Worm (Caenorhabditis elegans) whole organism, late embryonic: Measurements from ENCODE around the gene nhr-185.

Source experiments
- dve-1 ChIP-seq: sonication (generic microtip); optimal IDR thresholded peaks from 2 replicates; lab custom pipeline; 2017; ENCODE audit warnings: antibody characterized with exemption, mild to moderate bottlenecking, missing genetic modification characterization, missing compliant biosample characterization
- rnt-1 ChIP-seq: sonication (generic microtip); optimal IDR thresholded peaks from 2 replicates; lab custom pipeline; 2016; ENCODE audit warnings: missing genetic modification characterization, missing compliant biosample characterization
- sox-4 ChIP-seq: sonication (generic microtip); optimal IDR thresholded peaks from 2 replicates; lab custom pipeline; 2017; ENCODE audit warnings: mild to moderate bottlenecking, missing genetic modification characterization, inconsistent platforms, missing compliant biosample characterization
- unc-55 ChIP-seq: sonication (generic microtip); optimal IDR thresholded peaks from 2 replicates; lab custom pipeline; 2017; ENCODE audit warnings: missing biosample characterization, missing genetic modification reagents, missing genetic modification characterization

DNA sequence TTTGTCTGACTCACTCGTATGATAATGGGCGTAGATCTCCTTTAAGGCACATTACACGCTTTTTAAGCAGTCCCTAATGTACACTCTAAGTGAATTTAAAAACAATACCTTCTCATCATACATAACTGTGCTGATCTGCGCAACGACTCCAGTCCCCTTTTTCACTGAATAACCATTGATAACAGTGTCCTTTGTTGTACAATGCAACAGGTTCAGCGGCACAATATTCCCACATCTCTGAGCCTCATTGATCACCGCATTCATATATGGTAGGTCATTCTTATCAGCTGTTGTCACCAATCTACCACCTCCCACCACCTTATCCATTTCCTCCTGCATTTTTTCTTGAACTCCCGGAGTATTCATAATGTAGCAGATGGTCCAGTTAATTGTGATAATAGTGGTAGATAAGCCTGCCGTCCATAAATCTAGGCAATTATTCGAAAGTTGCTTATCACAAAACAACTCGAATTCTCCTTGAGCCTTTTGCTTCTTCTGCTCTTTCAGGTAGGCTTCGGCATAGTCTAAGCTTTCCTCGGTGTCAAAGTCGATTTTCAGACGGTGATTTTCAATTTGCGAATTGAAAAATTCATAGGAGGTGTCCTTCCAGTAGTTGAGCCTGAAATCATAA, 45.3 kb downstream of the nhr-185 start:
- no peak for TF ChIP-seq sox-4
- no peak for TF ChIP-seq dve-1
- TF ChIP-seq rnt-1 (tag; lab: Kevin White, UChicago), result no peak
- no peak for TF ChIP-seq unc-55 (GFP tag; lab: Kevin White, UChicago)
